Fruit fly (Drosophila melanogaster) whole organism, embryonic: Measurements from ENCODE around the gene CG33784.

Experiments
- Ada2b ChIP-seq: fragments of 200-800 bp; sonication (Bioruptor generic); IDR thresholded peaks from 2 replicates; pipeline ENCODE4 v1.3.6; 2022; ENCODE audit warnings: missing biosample characterization, missing genetic modification characterization
- B-H1 ChIP-seq: fragments of 200-800 bp; sonication (Bioruptor generic); IDR thresholded peaks from 3 replicates; pipeline ENCODE4 v1.3.6; 2022; ENCODE audit warnings: missing biosample characterization, missing genetic modification characterization
- CG15479 ChIP-seq: fragments of 200-800 bp; sonication (Bioruptor generic); optimal IDR thresholded peaks from 3 replicates; lab custom pipeline; 2019; ENCODE audit warnings: missing biosample characterization, mild to moderate bottlenecking, missing genetic modification characterization, moderate library complexity
- CG1602 ChIP-seq: fragments of 200-800 bp; sonication (Bioruptor generic); optimal IDR thresholded peaks from 3 replicates; lab custom pipeline; 2016; ENCODE audit warnings: missing biosample characterization, missing genetic modification characterization
- CG16779 ChIP-seq: fragments of 200-800 bp; sonication (Bioruptor generic); IDR thresholded peaks from 2 replicates; pipeline ENCODE4 v1.3.6; 2022; ENCODE audit warnings: missing biosample characterization, missing genetic modification characterization
- CG17829 ChIP-seq: fragments of 200-800 bp; optimal IDR thresholded peaks from 2 replicates; lab custom pipeline; 2019; ENCODE audit warnings: missing biosample characterization, mild to moderate bottlenecking, missing genetic modification characterization, moderate library complexity
- CG18619 ChIP-seq: fragments of 200-800 bp; sonication (Bioruptor generic); optimal IDR thresholded peaks from 3 replicates; lab custom pipeline; 2017; ENCODE audit warnings: missing biosample characterization, mild to moderate bottlenecking, missing genetic modification characterization
- CG32767 ChIP-seq: fragments of 200-800 bp; sonication (Bioruptor generic); IDR thresholded peaks from 2 replicates; pipeline ENCODE4 v1.3.6; 2022; ENCODE audit warnings: missing biosample characterization, missing genetic modification characterization
- CG6272 ChIP-seq: fragments of 200-800 bp; sonication (Bioruptor generic); IDR thresholded peaks from 2 replicates; pipeline ENCODE4 v1.3.6; 2022; ENCODE audit warnings: missing biosample characterization, missing genetic modification characterization
- CG7357 ChIP-seq: fragments of 200-800 bp; sonication (Bioruptor generic); IDR thresholded peaks from 3 replicates; pipeline ENCODE4 v1.3.6; 2022; ENCODE audit warnings: missing biosample characterization, missing genetic modification characterization
- CG7556 ChIP-seq: fragments of 200-800 bp; sonication (Bioruptor generic); optimal IDR thresholded peaks from 2 replicates; lab custom pipeline; 2017; ENCODE audit warnings: missing biosample characterization, mild to moderate bottlenecking, missing genetic modification characterization
- CG7839 ChIP-seq: fragments of 200-800 bp; sonication (Bioruptor generic); optimal IDR thresholded peaks from 3 replicates; lab custom pipeline; 2018; ENCODE audit warnings: missing biosample characterization, mild to moderate bottlenecking, missing genetic modification characterization, moderate library complexity
- CG9437 ChIP-seq: fragments of 200-800 bp; sonication (Bioruptor generic); optimal IDR thresholded peaks from 2 replicates; lab custom pipeline; 2018; ENCODE audit warnings: missing biosample characterization, mild to moderate bottlenecking, missing genetic modification characterization
- CoRest ChIP-seq: fragments of 200-800 bp; sonication (Bioruptor generic); optimal IDR thresholded peaks from 3 replicates; lab custom pipeline; 2018; ENCODE audit warnings: missing biosample characterization, mild to moderate bottlenecking, missing genetic modification characterization, moderate library complexity
- D ChIP-seq, 2 experiments: fragments of 200-800 bp in 1 of 2; fragments of >200 bp in 1 of 2; sonication (Bioruptor generic) in 1 of 2; optimal IDR thresholded peaks; 2 replicates in 1 of 2; 3 replicates in 1 of 2; lab custom pipeline; 2017; ENCODE audit warnings: mild to moderate bottlenecking in 1 of 2, missing biosample characterization in 1 of 2, missing genetic modification characterization in 1 of 2, missing genetic modification reagents in 1 of 2
- Dbx ChIP-seq: fragments of 200-800 bp; sonication (Bioruptor generic); IDR thresholded peaks from 3 replicates; pipeline ENCODE4 v1.3.6; 2022; ENCODE audit warnings: missing biosample characterization, missing genetic modification characterization
- Dek ChIP-seq: fragments of 200-800 bp; sonication (Bioruptor generic); optimal IDR thresholded peaks from 3 replicates; lab custom pipeline; 2019; ENCODE audit warnings: missing biosample characterization, mild to moderate bottlenecking, missing genetic modification characterization, moderate library complexity
- GATAe ChIP-seq: fragments of 200-800 bp; sonication (Bioruptor generic); conservative IDR thresholded peaks from 2 replicates; pipeline ENCODE4 v1.3.6; 2022; ENCODE audit warnings: missing biosample characterization, missing genetic modification characterization
- Gsc ChIP-seq: fragments of 200-800 bp; sonication (Bioruptor generic); IDR thresholded peaks from 2 replicates; pipeline ENCODE4 v1.3.6; 2022; ENCODE audit warnings: missing biosample characterization, missing genetic modification characterization
- HHEX ChIP-seq: fragments of 200-800 bp; sonication (Bioruptor generic); optimal IDR thresholded peaks from 3 replicates; lab custom pipeline; 2017; ENCODE audit warnings: missing biosample characterization, mild to moderate bottlenecking, missing genetic modification characterization, missing genetic modification reagents
- HmgD ChIP-seq: fragments of 200-800 bp; sonication (Bioruptor generic); optimal IDR thresholded peaks from 3 replicates; lab custom pipeline; 2016; ENCODE audit warnings: missing biosample characterization, missing genetic modification characterization
- Hmr ChIP-seq: fragments of 200-800 bp; sonication (Bioruptor generic); optimal IDR thresholded peaks from 3 replicates; lab custom pipeline; 2017; ENCODE audit warnings: mild to moderate bottlenecking, missing biosample characterization, missing genetic modification reagents, missing genetic modification characterization
- Hr51 ChIP-seq, 2 experiments: fragments of 200-800 bp; sonication (Bioruptor generic); optimal IDR thresholded peaks; 2 replicates in 1 of 2; 3 replicates in 1 of 2; lab custom pipeline; 2016 to 2018; ENCODE audit warnings: missing biosample characterization in 2 of 2, missing genetic modification characterization in 2 of 2, mild to moderate bottlenecking in 1 of 2, moderate library complexity in 1 of 2
- Hr78 ChIP-seq, 2 experiments: fragments of 200-800 bp in 1 of 2; fragments of >200 bp in 1 of 2; sonication (Bioruptor generic) in 1 of 2; optimal IDR thresholded peaks; 2 replicates each; lab custom pipeline; 2017 to 2019; ENCODE audit warnings: missing biosample characterization in 2 of 2, missing genetic modification characterization in 2 of 2, mild to moderate bottlenecking in 1 of 2, moderate library complexity in 1 of 2
- PHDP ChIP-seq: fragments of 200-800 bp; sonication (Bioruptor generic); optimal IDR thresholded peaks from 3 replicates; lab custom pipeline; 2018; ENCODE audit warnings: missing biosample characterization, mild to moderate bottlenecking, missing genetic modification characterization, moderate library complexity
- Sry-β ChIP-seq: fragments of 200-800 bp; sonication (Bioruptor generic); optimal IDR thresholded peaks from 2 replicates; lab custom pipeline; 2018; ENCODE audit warnings: missing biosample characterization, mild to moderate bottlenecking, missing genetic modification characterization, moderate library complexity
- amos ChIP-seq: fragments of 200-800 bp; sonication (Bioruptor generic); IDR thresholded peaks from 2 replicates; pipeline ENCODE4 v1.3.6; 2022; ENCODE audit warnings: missing biosample characterization, missing genetic modification characterization; ENCODE audit not compliant: partially characterized antibody
- ara ChIP-seq: fragments of 200-800 bp; sonication (Bioruptor generic); IDR thresholded peaks from 2 replicates; pipeline ENCODE4 v1.3.6; 2022; ENCODE audit warnings: missing biosample characterization, missing genetic modification characterization
- bigmax ChIP-seq: fragments of 200-800 bp; sonication (Bioruptor generic); optimal IDR thresholded peaks from 2 replicates; lab custom pipeline; 2018; ENCODE audit warnings: missing biosample characterization, mild to moderate bottlenecking, missing genetic modification characterization
- chif ChIP-seq, 2 experiments: fragments of 200-800 bp; sonication (Bioruptor generic); optimal IDR thresholded peaks; 3 replicates each; lab custom pipeline; 2016; ENCODE audit warnings: missing biosample characterization in 2 of 2, missing genetic modification characterization in 2 of 2
- ci ChIP-seq: fragments of 200-800 bp; sonication (Bioruptor generic); IDR thresholded peaks from 3 replicates; pipeline ENCODE4 v1.3.6; 2022; ENCODE audit warnings: missing biosample characterization, missing genetic modification characterization
- danr ChIP-seq: fragments of 200-800 bp; sonication (Bioruptor generic); IDR thresholded peaks from 2 replicates; pipeline ENCODE4 v1.3.6; 2022; ENCODE audit warnings: missing biosample characterization, missing genetic modification characterization
- ems ChIP-seq: fragments of 200-800 bp; sonication (Bioruptor generic); optimal IDR thresholded peaks from 3 replicates; lab custom pipeline; 2016; ENCODE audit warnings: missing biosample characterization, missing genetic modification characterization
- ewg ChIP-seq: fragments of 200-800 bp; sonication (Bioruptor generic); optimal IDR thresholded peaks from 3 replicates; lab custom pipeline; 2017; ENCODE audit warnings: mild to moderate bottlenecking, missing biosample characterization, missing genetic modification reagents, missing genetic modification characterization
- gfzf ChIP-seq: fragments of 200-800 bp; sonication (Bioruptor generic); optimal IDR thresholded peaks from 2 replicates; lab custom pipeline; 2016; ENCODE audit warnings: missing biosample characterization, mild to moderate bottlenecking, missing genetic modification characterization, moderate library complexity
- inv ChIP-seq: fragments of 200-800 bp; sonication (Bioruptor generic); IDR thresholded peaks from 2 replicates; pipeline ENCODE4 v1.3.6; 2022; ENCODE audit warnings: missing biosample characterization, missing genetic modification characterization; ENCODE audit not compliant: partially characterized antibody
- jigr1 ChIP-seq: fragments of 200-800 bp; sonication (Bioruptor generic); IDR thresholded peaks from 3 replicates; pipeline ENCODE4 v1.3.6; 2022; ENCODE audit warnings: missing biosample characterization, missing genetic modification characterization
- jumu ChIP-seq: fragments of 200-800 bp; sonication (Bioruptor generic); optimal IDR thresholded peaks from 3 replicates; lab custom pipeline; 2016; ENCODE audit warnings: missing biosample characterization, missing genetic modification characterization
- lilli ChIP-seq: fragments of 200-800 bp; sonication (Bioruptor generic); optimal IDR thresholded peaks from 3 replicates; lab custom pipeline; 2016; ENCODE audit warnings: missing biosample characterization, missing genetic modification characterization
- mam ChIP-seq: fragments of 200-800 bp; sonication (Bioruptor generic); optimal IDR thresholded peaks from 3 replicates; lab custom pipeline; 2016; ENCODE audit warnings: missing biosample characterization, missing genetic modification characterization
- phol ChIP-seq: fragments of 200-800 bp; sonication (Bioruptor generic); optimal IDR thresholded peaks from 3 replicates; lab custom pipeline; 2018; ENCODE audit warnings: missing biosample characterization, mild to moderate bottlenecking, missing genetic modification characterization, moderate library complexity
- psq ChIP-seq: fragments of 200-800 bp; sonication (Bioruptor generic); optimal IDR thresholded peaks from 2 replicates; lab custom pipeline; 2017; ENCODE audit warnings: missing biosample characterization, missing genetic modification characterization
- salm ChIP-seq: fragments of 200-800 bp; sonication (Bioruptor generic); optimal IDR thresholded peaks from 2 replicates; lab custom pipeline; 2018; ENCODE audit warnings: missing biosample characterization, mild to moderate bottlenecking, missing genetic modification characterization
- sens ChIP-seq: fragments of 200-800 bp; sonication (Bioruptor generic); peaks from one replicate; lab custom pipeline; 2016; ENCODE audit warnings: missing biosample characterization, missing genetic modification characterization
- twi ChIP-seq: fragments of 200-800 bp; optimal IDR thresholded peaks from 2 replicates; lab custom pipeline; 2019; ENCODE audit warnings: missing biosample characterization, mild to moderate bottlenecking, missing genetic modification characterization, moderate library complexity
- unc-4 ChIP-seq: fragments of 200-800 bp; sonication (Bioruptor generic); IDR thresholded peaks from 2 replicates; pipeline ENCODE4 v1.3.6; 2022; ENCODE audit warnings: missing biosample characterization, missing genetic modification characterization; ENCODE audit not compliant: partially characterized antibody
- wek ChIP-seq: fragments of 200-800 bp; sonication (Bioruptor generic); optimal IDR thresholded peaks from 3 replicates; lab custom pipeline; 2018; ENCODE audit warnings: missing biosample characterization, mild to moderate bottlenecking, missing genetic modification characterization, moderate library complexity

The CG33784 gene

DNA sequence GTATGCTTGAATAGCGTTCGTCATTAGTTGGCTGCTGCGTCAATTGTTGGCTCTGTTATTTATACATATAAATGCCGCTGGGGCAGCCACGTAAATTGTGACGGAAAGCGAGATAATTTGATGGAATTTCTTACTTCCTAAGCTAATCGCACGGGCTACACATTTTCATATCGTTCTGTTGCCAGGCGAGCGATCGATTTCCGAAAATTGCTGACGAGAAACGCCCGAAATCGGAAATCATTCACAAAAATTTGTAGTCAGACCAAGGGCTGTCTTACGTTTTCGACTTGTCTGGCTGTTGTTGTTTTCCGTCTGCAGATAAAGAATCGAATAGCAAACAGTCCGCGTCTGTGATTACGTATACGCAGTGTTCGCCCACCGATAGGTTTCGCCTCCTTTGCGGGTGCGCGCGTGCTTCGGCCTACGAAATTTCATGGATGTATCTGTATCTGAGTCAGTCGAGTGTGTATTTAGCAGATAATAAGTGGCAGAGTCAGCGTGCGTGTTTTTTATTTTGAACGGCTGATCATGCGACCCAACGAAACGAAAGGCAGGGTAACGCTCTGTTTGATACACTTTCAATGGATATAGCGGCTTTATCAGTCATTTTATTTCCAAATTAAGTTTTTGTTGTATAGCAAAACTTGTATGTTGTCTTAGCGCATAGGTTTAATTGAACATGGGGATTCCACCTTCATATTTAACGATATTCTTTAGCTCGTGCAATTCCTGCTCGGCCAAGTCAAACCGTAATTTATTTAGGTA, 30.0 kb downstream of the CG33784 start (continued):
- TF ChIP-seq CG1602 (GFP tag; lab: Kevin White, UChicago) (peak; percentile 17), Sry-β (GFP tag; lab: Kevin White, UChicago) (no peak), CG18619 (GFP tag; lab: Kevin White, UChicago) (peak; percentile 62), sens (peak; percentile 91), CoRest (tag; lab: Kevin White, UChicago) (peak; percentile 71), Ada2b (GFP tag; lab: Robert Waterston, UW) (peak; percentile 55), CG32767 (peak; percentile 65; the same call in 1 of the 2 replicates), PHDP (tag; lab: Kevin White, UChicago) (peak; percentile 67), HHEX (GFP tag; lab: Kevin White, UChicago) (peak; percentile 82), CG7839 (tag; lab: Kevin White, UChicago) (peak; percentile 76), bigmax (GFP tag; lab: Kevin White, UChicago) (no peak), inv (GFP tag; lab: Robert Waterston, UW) (no peak), jigr1 (GFP tag; lab: Robert Waterston, UW) (no peak), Hr78 (GFP tag; optimal IDR thresholded peaks at IDR 0.05; lab: Kevin White, UChicago) (peak in 1 of 2 experiments; percentile 88), Dek (tag; lab: Kevin White, UChicago) (peak; percentile 63), amos (GFP tag; lab: Robert Waterston, UW) (no peak; the same call in 1 of the 2 replicates), CG16779 (GFP tag; lab: Robert Waterston, UW) (peak; percentile 59; the same call in 1 of the 2 replicates), wek (GFP tag; lab: Kevin White, UChicago) (peak; percentile 39), GATAe (GFP tag; lab: Robert Waterston, UW) (peak; percentile 20; the same call in 1 of the 2 replicates), ems (GFP tag; lab: Kevin White, UChicago) (peak; percentile 42), CG17829 (tag; lab: Kevin White, UChicago) (peak; percentile 45), twi (tag; lab: Kevin White, UChicago) (no peak), danr (GFP tag; lab: Robert Waterston, UW) (no peak), chif (GFP tag; optimal IDR thresholded peaks at IDR 0.05; lab: Kevin White, UChicago) (peak; percentile 46 to 52), CG9437 (GFP tag; lab: Kevin White, UChicago) (peak; percentile 69), CG15479 (no peak), lilli (GFP tag; lab: Kevin White, UChicago) (peak; percentile 81), jumu (peak; percentile 70), mam (GFP tag; lab: Kevin White, UChicago) (peak; percentile 69), HmgD (GFP tag; lab: Kevin White, UChicago) (no peak), D (optimal IDR thresholded peaks at IDR 0.05; lab: Kevin White, UChicago) (no peak), D (GFP tag; optimal IDR thresholded peaks at IDR 0.05; lab: Kevin White, UChicago) (peak; percentile 36), phol (tag; lab: Kevin White, UChicago) (peak; percentile 62), psq (GFP tag; lab: Kevin White, UChicago) (no peak), B-H1 (GFP tag; lab: Robert Waterston, UW) (peak; percentile 50; the same call in 1 of the 3 replicates), Gsc (GFP tag; lab: Robert Waterston, UW) (no peak), ewg (GFP tag; lab: Kevin White, UChicago) (peak; percentile 38), unc-4 (GFP tag; lab: Robert Waterston, UW) (no peak), Hmr (GFP tag; lab: Kevin White, UChicago) (peak; percentile 85), Dbx (GFP tag; lab: Robert Waterston, UW) (peak; percentile 70; the same call in 2 of the 3 replicates), ara (GFP tag; lab: Robert Waterston, UW) (peak; percentile 60), ci (GFP tag; lab: Robert Waterston, UW) (peak; percentile 75), CG6272 (GFP tag; lab: Robert Waterston, UW) (peak; percentile 44; the same call in 1 of the 2 replicates), gfzf (GFP tag; lab: Kevin White, UChicago) (no peak), salm (tag; lab: Kevin White, UChicago) (peak; percentile 42), Hr51 (GFP tag; optimal IDR thresholded peaks at IDR 0.05; lab: Kevin White, UChicago) (peak; percentile 66 to 76), CG7556 (GFP tag; lab: Kevin White, UChicago) (peak; percentile 75), CG7357 (GFP tag; lab: Robert Waterston, UW) (peak; percentile 63)
